Fruit fly (Drosophila melanogaster) whole organism, wandering third instar larva: ENCODE data around the gene Paics.

Experiments used
- Abd-B ChIP-seq: fragments of >200 bp; optimal IDR thresholded peaks from 2 replicates; lab custom pipeline; 2017; ENCODE audit warnings: missing biosample characterization, missing genetic modification characterization
- CG32264 ChIP-seq: fragments of 200-800 bp; sonication (Bioruptor generic); optimal IDR thresholded peaks from 2 replicates; lab custom pipeline; 2016; ENCODE audit warnings: missing biosample characterization, missing genetic modification characterization
- CG9705 ChIP-seq: fragments of 200-800 bp; sonication (Bioruptor generic); optimal IDR thresholded peaks from 2 replicates; lab custom pipeline; 2018; ENCODE audit warnings: missing biosample characterization, mild to moderate bottlenecking, missing genetic modification characterization
- CrebA ChIP-seq: fragments of 200-800 bp; sonication (Bioruptor generic); optimal IDR thresholded peaks from 2 replicates; lab custom pipeline; 2016; ENCODE audit warnings: missing biosample characterization, mild to moderate bottlenecking, missing genetic modification characterization, borderline replicate concordance
- Dfd ChIP-seq: fragments of >200 bp; optimal IDR thresholded peaks from 2 replicates; lab custom pipeline; 2017; ENCODE audit warnings: missing biosample characterization, missing genetic modification characterization
- Dif ChIP-seq: fragments of 200-275, 200-300 bp; sonication (Bioruptor generic); optimal IDR thresholded peaks from 2 replicates; lab custom pipeline; 2018; ENCODE audit warnings: missing biosample characterization, missing genetic modification characterization; ENCODE audit not compliant: partially characterized antibody
- GATAd ChIP-seq: sonication (Bioruptor generic); optimal IDR thresholded peaks from 2 replicates; lab custom pipeline; 2016; ENCODE audit warnings: missing biosample characterization, missing genetic modification characterization
- HLH106 ChIP-seq: fragments of 200-800 bp; optimal IDR thresholded peaks from 3 replicates; lab custom pipeline; 2019; ENCODE audit warnings: missing biosample characterization, mild to moderate bottlenecking, missing genetic modification characterization, moderate library complexity
- Hnf4 ChIP-seq: fragments of 200-800 bp; sonication (Bioruptor generic); optimal IDR thresholded peaks from 2 replicates; lab custom pipeline; 2016; ENCODE audit warnings: missing biosample characterization, mild to moderate bottlenecking, missing genetic modification characterization
- Hr78 ChIP-seq: fragments of >200 bp; optimal IDR thresholded peaks from 2 replicates; lab custom pipeline; 2017; ENCODE audit warnings: missing biosample characterization, missing genetic modification characterization
- Hr83 ChIP-seq: fragments of 200-300 bp; sonication (Bioruptor generic); optimal IDR thresholded peaks from 2 replicates; lab custom pipeline; 2016; ENCODE audit warnings: missing biosample characterization, mild to moderate bottlenecking, missing genetic modification characterization, moderate library complexity; ENCODE audit not compliant: poor library complexity, severe bottlenecking
- Myc ChIP-seq: fragments of >200 bp; optimal IDR thresholded peaks from 2 replicates; lab custom pipeline; 2017
- N ChIP-seq: fragments of >200 bp; optimal IDR thresholded peaks from 2 replicates; lab custom pipeline; 2018; ENCODE audit warnings: missing biosample characterization, missing external identifiers, missing genetic modification characterization
- OdsH ChIP-seq: fragments of 200-800 bp; sonication (Bioruptor generic); optimal IDR thresholded peaks from 2 replicates; lab custom pipeline; 2016; ENCODE audit warnings: missing biosample characterization, mild to moderate bottlenecking, missing genetic modification characterization
- Rel ChIP-seq, 2 experiments: fragments of 200-800 bp; sonication (Bioruptor generic) in 1 of 2; optimal IDR thresholded peaks; 2 replicates in 1 of 2; 3 replicates in 1 of 2; lab custom pipeline; 2016 to 2019; ENCODE audit warnings: mild to moderate bottlenecking in 2 of 2, missing biosample characterization in 2 of 2, missing genetic modification characterization in 2 of 2, moderate library complexity in 1 of 2
- Sp1 ChIP-seq: fragments of 200-800 bp; sonication (Bioruptor generic); optimal IDR thresholded peaks from 3 replicates; lab custom pipeline; 2019; ENCODE audit warnings: missing biosample characterization, mild to moderate bottlenecking, missing genetic modification characterization, moderate library complexity
- Vsx2 ChIP-seq: fragments of 200-300, 225-300 bp; sonication (Bioruptor generic); optimal IDR thresholded peaks from 2 replicates; lab custom pipeline; 2018; ENCODE audit warnings: missing biosample characterization, missing genetic modification characterization; ENCODE audit not compliant: partially characterized antibody
- br ChIP-seq: fragments of 200-800 bp; sonication (Bioruptor generic); optimal IDR thresholded peaks from 2 replicates; lab custom pipeline; 2016; ENCODE audit warnings: missing biosample characterization, missing genetic modification characterization
- brk ChIP-seq: fragments of 200-800 bp; sonication (Bioruptor generic); optimal IDR thresholded peaks from 2 replicates; lab custom pipeline; 2016; ENCODE audit warnings: missing biosample characterization, mild to moderate bottlenecking, missing genetic modification characterization
- dl ChIP-seq, 2 experiments: fragments of 175-275, 200-275 bp in 1 of 2; fragments of 200-275 bp in 1 of 2; sonication (Bioruptor generic); optimal IDR thresholded peaks; lab custom pipeline; 2018; ENCODE audit warnings: mild to moderate bottlenecking in 2 of 2, missing biosample characterization in 2 of 2, missing genetic modification characterization in 2 of 2, moderate library complexity in 2 of 2; ENCODE audit not compliant: partially characterized antibody in 2 of 2, insufficient read depth in 1 of 2
- dmrt93B ChIP-seq: fragments of 200-800 bp; sonication (Bioruptor generic); optimal IDR thresholded peaks from 2 replicates; lab custom pipeline; 2018; ENCODE audit warnings: missing biosample characterization, mild to moderate bottlenecking, missing genetic modification characterization
- dsf ChIP-seq: sonication (Bioruptor generic); optimal IDR thresholded peaks from 2 replicates; lab custom pipeline; 2016; ENCODE audit warnings: missing biosample characterization, missing genetic modification characterization, borderline replicate concordance
- foxo ChIP-seq, 2 experiments: fragments of 200-800 bp; sonication (Bioruptor generic); optimal IDR thresholded peaks; 2 replicates in 1 of 2; 3 replicates in 1 of 2; lab custom pipeline; 2016 to 2017; ENCODE audit warnings: missing biosample characterization in 2 of 2, missing genetic modification characterization in 2 of 2
- fru ChIP-seq: fragments of 200-800 bp; sonication (Bioruptor generic); optimal IDR thresholded peaks from 3 replicates; lab custom pipeline; 2016; ENCODE audit warnings: missing biosample characterization, mild to moderate bottlenecking, missing genetic modification characterization
- h ChIP-seq: fragments of 200-800 bp; sonication (Bioruptor generic); optimal IDR thresholded peaks from 3 replicates; lab custom pipeline; 2016; ENCODE audit warnings: missing biosample characterization, mild to moderate bottlenecking, missing genetic modification characterization
- jim ChIP-seq: fragments of 175-275, 200-325 bp; sonication (Bioruptor generic); optimal IDR thresholded peaks from 2 replicates; lab custom pipeline; 2016; ENCODE audit warnings: missing biosample characterization, mild to moderate bottlenecking, missing genetic modification characterization
- lola ChIP-seq: fragments of >200 bp; optimal IDR thresholded peaks from 2 replicates; lab custom pipeline; 2017; ENCODE audit warnings: missing biosample characterization, missing genetic modification characterization
- pan ChIP-seq: fragments of >200 bp; optimal IDR thresholded peaks from 2 replicates; lab custom pipeline; 2017
- psq ChIP-seq: fragments of 200-800 bp; sonication (Bioruptor generic); optimal IDR thresholded peaks from 3 replicates; lab custom pipeline; 2017; ENCODE audit warnings: missing biosample characterization, mild to moderate bottlenecking, missing genetic modification characterization, moderate library complexity
- rgr ChIP-seq: fragments of 200-800 bp; sonication (Bioruptor generic); optimal IDR thresholded peaks from 3 replicates; lab custom pipeline; 2016; ENCODE audit warnings: missing biosample characterization, mild to moderate bottlenecking, missing genetic modification characterization
- sage ChIP-seq: fragments of 200-800 bp; sonication (Bioruptor generic); optimal IDR thresholded peaks from 2 replicates; lab custom pipeline; 2016; ENCODE audit warnings: missing biosample characterization, mild to moderate bottlenecking, missing genetic modification characterization
- sv ChIP-seq: fragments of 200-800 bp; sonication (Bioruptor generic); optimal IDR thresholded peaks from 3 replicates; lab custom pipeline; 2016; ENCODE audit warnings: missing biosample characterization, missing genetic modification characterization
- tai ChIP-seq: sonication (Bioruptor generic); optimal IDR thresholded peaks from 2 replicates; lab custom pipeline; 2016; ENCODE audit warnings: missing biosample characterization, missing genetic modification characterization
- usp ChIP-seq: fragments of >200 bp; optimal IDR thresholded peaks from 2 replicates; lab custom pipeline; 2017; ENCODE audit warnings: missing biosample characterization, missing genetic modification characterization
- woc ChIP-seq: sonication (Bioruptor generic); optimal IDR thresholded peaks from 2 replicates; lab custom pipeline; 2016; ENCODE audit warnings: missing biosample characterization, mild to moderate bottlenecking, missing genetic modification characterization

The Paics gene

DNA sequence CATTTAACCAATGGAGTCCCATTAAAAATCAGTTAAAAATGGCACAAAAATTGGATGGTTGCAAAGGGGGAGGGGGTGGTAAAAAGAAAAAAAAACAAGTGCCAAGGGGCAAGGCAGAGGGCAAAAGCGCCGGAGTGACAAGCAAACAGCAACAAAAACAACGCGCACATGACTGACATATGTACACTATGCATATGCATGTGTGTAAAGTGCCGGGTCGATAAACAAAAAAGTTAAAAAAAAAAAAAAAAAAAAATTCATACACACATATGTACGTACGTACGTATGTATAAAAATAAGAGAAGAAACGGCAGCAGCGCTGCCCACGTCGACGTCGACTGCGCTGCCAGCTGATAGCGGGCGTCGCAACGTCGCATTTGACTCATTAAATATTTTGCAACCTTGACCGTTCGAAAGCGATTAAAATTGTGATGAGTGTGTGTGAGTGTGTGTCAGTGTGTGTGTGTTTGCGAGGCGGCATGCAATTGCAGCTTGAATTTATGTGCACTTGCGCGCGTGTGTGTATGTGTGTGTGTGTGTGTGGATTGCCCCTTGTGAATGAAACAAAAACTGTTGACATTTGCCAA is 32.7 kb downstream of the Paics start (continued):
- no peak for TF ChIP-seq fru
- no peak for TF ChIP-seq Hr83

DNA sequence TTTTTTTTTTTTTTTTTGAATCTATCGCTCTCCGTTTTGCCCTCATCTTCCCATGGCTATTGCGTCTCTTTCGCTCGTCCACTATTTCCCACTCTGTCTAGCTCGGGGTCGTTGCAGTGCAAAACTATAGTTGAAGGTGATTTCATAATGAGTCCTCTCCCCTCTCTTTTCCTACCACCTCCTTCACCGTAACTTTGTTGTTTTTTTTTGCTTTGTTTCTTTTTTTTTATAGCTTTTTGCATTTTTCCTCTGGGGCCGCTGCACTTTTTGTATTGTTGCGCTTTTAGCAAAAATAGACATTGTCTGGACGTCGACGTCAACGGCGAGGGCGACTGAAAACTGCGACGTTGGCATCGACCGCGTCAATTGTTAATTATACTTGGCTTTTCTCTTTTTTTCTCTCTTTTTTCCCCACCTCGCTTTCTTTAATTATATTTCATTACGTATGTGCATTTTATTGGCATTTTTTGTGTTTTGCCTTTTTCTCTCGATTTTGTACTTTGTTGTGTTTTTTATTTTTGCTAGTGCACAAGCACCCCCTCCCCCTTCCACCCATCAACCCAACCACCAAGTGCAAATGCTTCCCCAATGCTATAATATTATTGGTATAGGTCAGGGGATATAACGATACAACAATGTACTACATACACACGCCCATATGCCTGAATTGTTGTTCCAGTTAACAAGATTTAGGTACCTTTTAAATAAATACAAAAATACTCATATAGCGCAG is 35.1 kb downstream of the Paics start:
- TF ChIP-seq h (GFP tag; lab: Kevin White, UChicago) (no peak), Rel (GFP tag; optimal IDR thresholded peaks at IDR 0.05; lab: Kevin White, UChicago) (no peak), Rel (tag; optimal IDR thresholded peaks at IDR 0.05; lab: Kevin White, UChicago) (peak; percentile 7)

DNA sequence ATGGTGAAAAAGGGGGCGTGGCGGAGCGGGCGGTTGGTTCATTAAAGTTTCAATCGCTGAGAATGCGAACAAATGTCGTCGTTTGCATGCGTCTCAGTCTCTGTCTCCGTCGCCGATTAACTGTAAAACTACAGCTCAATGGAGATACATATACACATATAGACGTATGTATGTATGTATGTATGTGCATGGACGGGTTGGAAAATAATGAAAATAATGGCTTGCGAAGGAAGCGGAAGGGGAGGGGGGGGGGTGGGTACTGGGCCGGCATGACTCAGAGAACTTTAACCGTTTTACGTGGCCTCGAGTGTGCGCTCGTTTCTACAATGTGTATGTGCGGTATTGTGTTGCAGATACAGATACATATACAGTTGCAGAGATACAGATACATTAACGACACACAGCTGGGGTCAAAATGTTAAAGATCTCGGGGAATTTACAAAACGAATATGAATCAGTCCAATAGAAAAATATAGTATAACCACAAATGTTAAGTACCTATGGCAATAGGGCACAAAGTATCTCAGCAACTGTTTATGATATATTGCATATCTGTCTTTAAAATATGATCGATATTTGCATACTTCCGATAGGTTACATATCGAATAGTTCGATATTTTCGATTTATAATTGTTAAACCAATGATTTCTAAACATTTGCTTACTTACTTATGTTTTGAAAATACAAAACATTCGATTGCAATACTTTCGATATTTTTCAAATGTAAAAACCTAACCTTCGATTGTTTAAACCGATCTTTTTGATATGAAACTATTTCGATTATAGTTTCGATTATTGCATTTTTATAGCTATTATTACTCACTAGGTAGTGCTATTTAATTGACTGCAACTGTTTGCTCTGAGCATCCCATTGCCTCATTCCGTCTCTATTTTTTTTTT is 35.9 kb downstream of the Paics start:
- TF ChIP-seq Hr78 (GFP tag; lab: Kevin White, UChicago) = no peak
- peak; percentile 6 for TF ChIP-seq fru
- no peak for TF ChIP-seq pan
- no peak for TF ChIP-seq Rel (GFP tag; optimal IDR thresholded peaks at IDR 0.05; lab: Kevin White, UChicago)
- TF ChIP-seq Rel (tag; optimal IDR thresholded peaks at IDR 0.05; lab: Kevin White, UChicago) = peak; percentile 1
- peak; percentile 7 for TF ChIP-seq woc (GFP tag; lab: Kevin White, UChicago)

DNA sequence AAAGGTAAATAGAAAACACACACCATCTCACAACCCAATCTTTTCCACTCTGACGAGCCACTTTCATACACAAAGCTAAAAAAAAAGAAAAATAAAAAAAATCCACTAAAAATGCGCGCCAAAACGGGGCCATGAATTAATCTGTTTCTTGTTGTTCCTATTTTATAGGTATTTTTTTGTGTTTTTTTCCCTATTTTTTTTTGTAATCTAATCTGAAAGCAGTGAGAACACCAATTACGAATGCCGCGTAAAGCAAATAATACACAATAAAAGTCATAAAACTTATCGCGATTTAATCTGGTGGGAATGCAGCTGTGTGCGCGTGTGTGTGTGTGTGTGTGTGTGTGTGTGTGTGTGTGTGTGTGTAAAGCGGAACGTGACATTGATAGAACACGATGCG is 37.1 kb downstream of the Paics start:
- TF ChIP-seq h (GFP tag; lab: Kevin White, UChicago) = peak; percentile 26
- no peak for TF ChIP-seq GATAd
- TF ChIP-seq psq (GFP tag; lab: Kevin White, UChicago) = peak; percentile 46
- TF ChIP-seq CG32264 = no peak
- no peak for TF ChIP-seq dmrt93B (GFP tag; lab: Kevin White, UChicago)
- TF ChIP-seq rgr (GFP tag; lab: Kevin White, UChicago) = no peak
- no peak for TF ChIP-seq sage
- no peak for TF ChIP-seq tai (GFP tag; lab: Kevin White, UChicago)
- TF ChIP-seq HLH106 = no peak
- no peak for TF ChIP-seq CG9705 (GFP tag; lab: Kevin White, UChicago)
- no peak for TF ChIP-seq woc (GFP tag; lab: Kevin White, UChicago)
- no peak for TF ChIP-seq Vsx2
- no peak for TF ChIP-seq OdsH (GFP tag; lab: Kevin White, UChicago)
- TF ChIP-seq Sp1 = peak; percentile 44
- TF ChIP-seq CrebA (GFP tag; lab: Kevin White, UChicago) = peak; percentile 84
- no peak for TF ChIP-seq jim (GFP tag; lab: Kevin White, UChicago)
- TF ChIP-seq sv = no peak
- no peak for TF ChIP-seq N (GFP tag; lab: Kevin White, UChicago)
- no peak for TF ChIP-seq Abd-B (GFP tag; lab: Kevin White, UChicago)
- no peak for TF ChIP-seq Dif (GFP tag; lab: Kevin White, UChicago)
- no peak for TF ChIP-seq foxo (GFP tag; optimal IDR thresholded peaks at IDR 0.05; lab: Kevin White, UChicago)
- no peak for TF ChIP-seq Hr83
- TF ChIP-seq usp (GFP tag; lab: Kevin White, UChicago) = no peak
- no peak for TF ChIP-seq Hr78 (GFP tag; lab: Kevin White, UChicago)
- no peak for TF ChIP-seq dsf (GFP tag; lab: Kevin White, UChicago)
- TF ChIP-seq Myc (lab: Kevin White, UChicago) = no peak
- TF ChIP-seq fru = no peak
- TF ChIP-seq lola (GFP tag; lab: Kevin White, UChicago) = no peak
- TF ChIP-seq Hnf4 (GFP tag; lab: Kevin White, UChicago) = no peak
- TF ChIP-seq brk (GFP tag; lab: Kevin White, UChicago) = no peak
- peak; percentile 25 for TF ChIP-seq br (GFP tag; lab: Kevin White, UChicago)
- TF ChIP-seq Rel (GFP tag; optimal IDR thresholded peaks at IDR 0.05; lab: Kevin White, UChicago) = no peak
- peak; percentile 55 for TF ChIP-seq Rel (tag; optimal IDR thresholded peaks at IDR 0.05; lab: Kevin White, UChicago)
- no peak for TF ChIP-seq dl (GFP tag; optimal IDR thresholded peaks at IDR 0.05; lab: Kevin White, UChicago; ENCODE audit: insufficient read depth in 1 of 2, partially characterized antibody in 2 of 2)
- no peak for TF ChIP-seq pan
- peak; percentile 42 for TF ChIP-seq Dfd (GFP tag; lab: Kevin White, UChicago)
